Worm (Caenorhabditis elegans) whole organism, L4 larva: ENCODE data around the gene str-134.

Source experiments
- R02D3.7 ChIP-seq: fragments of 150-350 bp; sonication (generic microtip); optimal IDR thresholded peaks from 3 replicates; lab custom pipeline; 2014; ENCODE audit warnings: missing biosample characterization, missing genetic modification characterization
- ama-1 ChIP-seq: fragments of 150-350 bp; optimal IDR thresholded peaks from 2 replicates; lab custom pipeline; 2014; ENCODE audit warnings: inconsistent platforms, mixed read lengths
- ceh-20 ChIP-seq: fragments of 200-800 bp; sonication (Bioruptor generic); IDR thresholded peaks from 2 replicates; pipeline ENCODE4 v1.3.6; 2022; ENCODE audit warnings: missing genetic modification reagents, missing genetic modification characterization, missing compliant biosample characterization
- ceh-44 ChIP-seq: fragments of 200-800 bp; sonication (Bioruptor generic); IDR thresholded peaks from 2 replicates; pipeline ENCODE4 v1.3.6; 2022; ENCODE audit warnings: missing genetic modification reagents, missing genetic modification characterization, missing compliant biosample characterization
- dmd-6 ChIP-seq: fragments of 200-800 bp; sonication (Bioruptor generic); IDR thresholded peaks from 2 replicates; pipeline ENCODE4 v1.3.6; 2022; ENCODE audit warnings: missing genetic modification reagents, missing genetic modification characterization, missing compliant biosample characterization
- jun-1 ChIP-seq: fragments of 150-350 bp; optimal IDR thresholded peaks from 2 replicates; lab custom pipeline; 2014; ENCODE audit warnings: missing biosample characterization, missing genetic modification reagents, missing genetic modification characterization
- lin-13 ChIP-seq: fragments of 150-350 bp; optimal IDR thresholded peaks from 2 replicates; lab custom pipeline; 2014; ENCODE audit warnings: missing biosample characterization, missing genetic modification reagents, missing genetic modification characterization
- lsy-2 ChIP-seq, 2 experiments: fragments of 150-350 bp in 1 of 2; sonication (generic microtip) in 1 of 2; optimal IDR thresholded peaks; 2 replicates each; lab custom pipeline; 2014 to 2017; ENCODE audit warnings: missing biosample characterization in 2 of 2, missing genetic modification characterization in 2 of 2
- nhr-10 ChIP-seq: fragments of 150-350 bp; optimal IDR thresholded peaks from 2 replicates; lab custom pipeline; 2014; ENCODE audit warnings: missing biosample characterization, missing genetic modification characterization
- nhr-11 ChIP-seq: fragments of 150-350 bp; optimal IDR thresholded peaks from 2 replicates; lab custom pipeline; 2014; ENCODE audit warnings: missing biosample characterization, missing genetic modification characterization
- nhr-111 ChIP-seq: fragments of 200-800 bp; sonication (Bioruptor generic); optimal IDR thresholded peaks from 2 replicates; lab custom pipeline; 2018; ENCODE audit warnings: mild to moderate bottlenecking, missing genetic modification characterization, missing compliant biosample characterization
- nhr-28 ChIP-seq: fragments of 150-350 bp; optimal IDR thresholded peaks from 2 replicates; lab custom pipeline; 2014; ENCODE audit warnings: missing biosample characterization, missing genetic modification characterization
- nhr-77 ChIP-seq: fragments of 150-350 bp; optimal IDR thresholded peaks from 2 replicates; lab custom pipeline; 2014; ENCODE audit warnings: missing biosample characterization, missing genetic modification characterization
- unc-62 ChIP-seq, 3 experiments: fragments of 150-350 bp in 1 of 3; sonication (generic microtip); optimal IDR thresholded peaks in 2 of 3; peaks in 1 of 3; 1 replicate in 1 of 3; 2 replicates in 2 of 3; lab custom pipeline; 2014 to 2017; ENCODE audit warnings: missing biosample characterization in 3 of 3, missing genetic modification characterization in 3 of 3, missing genetic modification reagents in 3 of 3, missing genotype in 1 of 3

ce11 chrV:699051-699450 lies 44.4 kb upstream of the str-134 start:
- no peak for TF ChIP-seq lin-13 (GFP tag; lab: Kevin White, UChicago)
- TF ChIP-seq R02D3.7, result no peak
- no peak for TF ChIP-seq ama-1 (lab: Kevin White, UChicago)
- TF ChIP-seq nhr-11, result no peak
- no peak for TF ChIP-seq ceh-44 (GFP tag; lab: Robert Waterston, UW)
- TF ChIP-seq nhr-77 (tag; lab: Kevin White, UChicago), result no peak
- TF ChIP-seq jun-1 (tag; lab: Kevin White, UChicago), result no peak
- no peak for TF ChIP-seq nhr-111 (GFP tag; lab: Kevin White, UChicago)
- no peak for TF ChIP-seq lsy-2 (tag; optimal IDR thresholded peaks at IDR 0.05; lab: Kevin White, UChicago)
- no peak for TF ChIP-seq ceh-20 (GFP tag; lab: Robert Waterston, UW)
- TF ChIP-seq nhr-10 (tag; lab: Kevin White, UChicago), result no peak
- TF ChIP-seq dmd-6 (GFP tag; lab: Robert Waterston, UW), result no peak
- TF ChIP-seq nhr-28 (tag; lab: Kevin White, UChicago), result no peak
- no peak for TF ChIP-seq unc-62 (GFP tag; optimal IDR thresholded peaks at IDR 0.05 in 1 of 2; lab: Kevin White, UChicago)
- no peak for TF ChIP-seq unc-62 (tag; optimal IDR thresholded peaks at IDR 0.05; lab: Kevin White, UChicago)
